Worm (Caenorhabditis elegans) whole organism, mixed stage, embryonic: ENCODE results near the gene Y57G11C.20.

Source experiments
- elt-3 ChIP-seq: fragments of 150-350 bp; optimal IDR thresholded peaks from 2 replicates; lab custom pipeline; 2014; ENCODE audit warnings: missing biosample characterization, missing genetic modification characterization
- lsy-2 ChIP-seq: fragments of 150-350 bp; optimal IDR thresholded peaks from 2 replicates; lab custom pipeline; 2014; ENCODE audit warnings: missing biosample characterization, missing genetic modification characterization
- nhr-237 ChIP-seq: fragments of 150-350 bp; optimal IDR thresholded peaks from 2 replicates; lab custom pipeline; 2014; ENCODE audit warnings: missing biosample characterization, missing genetic modification characterization
- sptf-1 ChIP-seq: sonication (generic microtip); optimal IDR thresholded peaks from 2 replicates; lab custom pipeline; 2017; ENCODE audit warnings: mild to moderate bottlenecking, missing genetic modification characterization, moderate library complexity, missing compliant biosample characterization
- tbx-8 ChIP-seq: fragments of 200-800 bp; sonication (Bioruptor generic); optimal IDR thresholded peaks from 2 replicates; lab custom pipeline; 2018; ENCODE audit warnings: mild to moderate bottlenecking, missing genetic modification characterization, moderate library complexity, missing compliant biosample characterization

- TF ChIP-seq nhr-237 (tag; lab: Kevin White, UChicago) (no peak), elt-3 (no peak), tbx-8 (no peak), sptf-1 (tag; lab: Kevin White, UChicago) (no peak), lsy-2 (tag; lab: Kevin White, UChicago) (no peak)
These were observed 36.0 kb downstream of the Y57G11C.20 start, which contains the start of gene eps-8 for ce11 chrIV:14879184-14879583.
